Worm (Caenorhabditis elegans) whole organism, L4/young adult: ENCODE measurements around the gene lron-1.

ENCODE experiments used
- W03F9.2 ChIP-seq: fragments of 150-350 bp; optimal IDR thresholded peaks from 2 replicates; lab custom pipeline; 2014; ENCODE audit warnings: missing biosample characterization, missing genetic modification characterization
- dao-5 ChIP-seq: sonication (generic microtip); optimal IDR thresholded peaks from 2 replicates; lab custom pipeline; 2016; ENCODE audit warnings: missing genotype, missing genetic modification characterization, moderate library complexity, missing compliant biosample characterization
- him-1 ChIP-seq: sonication (generic microtip); optimal IDR thresholded peaks from 2 replicates; lab custom pipeline; 2016; ENCODE audit warnings: missing genotype, missing genetic modification reagents, missing genetic modification characterization, missing compliant biosample characterization

lron-1 gene

DNA sequence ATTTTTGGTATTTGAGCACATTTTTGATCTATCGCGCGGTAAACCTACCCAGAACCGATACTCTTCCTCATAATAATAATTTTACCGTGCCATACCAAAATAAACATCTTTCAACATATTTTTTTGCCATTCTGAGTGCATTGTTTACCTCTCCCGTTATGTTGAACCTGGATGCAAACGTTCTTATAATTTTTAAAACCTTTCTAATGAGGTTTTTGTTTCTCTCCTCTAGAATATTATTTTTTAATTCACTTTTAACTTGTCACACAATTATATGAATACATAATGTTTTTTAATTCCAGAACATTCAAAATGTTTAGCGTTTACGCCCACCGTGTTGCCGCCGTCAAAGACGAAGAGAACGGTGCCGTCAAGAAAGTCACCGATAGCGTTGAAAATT is 27.0 kb upstream of the lron-1 start, which contains the start of gene enri-2:
enri-2 (plus strand) TSS at position 301 of the 400 bp plus-strand sequence.
- TF ChIP-seq him-1 (tag; lab: Kevin White, UChicago): no peak

DNA sequence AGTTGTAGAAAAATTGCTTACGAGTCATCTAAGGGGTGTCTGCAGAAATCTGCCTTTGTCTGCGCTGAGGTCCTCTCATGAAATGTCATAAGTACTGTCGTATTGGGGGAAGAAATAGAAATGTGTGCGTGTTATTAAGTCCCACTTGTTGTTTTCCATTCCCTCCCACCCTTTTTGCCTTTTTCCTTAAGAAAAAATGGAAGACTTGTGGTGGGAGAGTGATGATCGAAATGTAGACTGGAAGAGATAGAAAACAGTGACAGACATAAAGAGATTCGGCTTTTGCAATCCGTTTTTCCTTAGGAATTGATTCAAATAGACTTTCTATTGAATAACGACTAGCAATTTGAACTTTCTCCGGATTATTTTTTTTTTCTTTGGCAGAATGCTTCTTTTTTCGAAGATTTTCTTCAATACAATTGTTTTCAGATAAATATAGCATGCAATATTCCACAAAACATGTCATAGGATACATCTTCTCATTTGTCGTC is 22.8 kb upstream of the lron-1 start, which contains the start of gene ram-5:
ram-5 (plus strand) TSS at position 441 of the 491 bp plus-strand sequence.
- no peak for TF ChIP-seq dao-5
- no peak for TF ChIP-seq W03F9.2 (tag; lab: Kevin White, UChicago)
- TF ChIP-seq him-1 (tag; lab: Kevin White, UChicago): no peak

DNA sequence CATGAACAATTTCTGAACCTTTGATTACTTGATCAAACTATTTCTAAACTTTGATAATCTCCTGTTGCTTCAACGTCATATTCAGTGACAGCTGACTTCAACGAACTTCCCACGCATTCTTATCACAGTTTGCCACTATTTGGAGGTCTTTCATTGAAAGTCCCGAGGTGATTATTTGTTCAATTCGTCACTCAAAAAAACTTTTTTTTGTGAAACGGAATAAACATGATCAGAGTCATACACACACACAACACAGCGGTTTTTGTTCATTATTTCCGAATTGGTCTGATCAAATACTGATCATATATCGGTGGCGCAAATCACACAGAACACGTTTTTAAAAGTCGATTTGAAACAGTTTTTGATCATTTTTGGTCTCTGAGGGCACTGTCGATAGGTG is 16.1 kb upstream of the lron-1 start:
- no peak for TF ChIP-seq W03F9.2 (tag; lab: Kevin White, UChicago)
- TF ChIP-seq him-1 (tag; lab: Kevin White, UChicago): no peak
- no peak for TF ChIP-seq dao-5

ce11 chrX:14557352-14557935 is 15.1 kb upstream of the lron-1 start:
- TF ChIP-seq him-1 (tag; lab: Kevin White, UChicago) (no peak), W03F9.2 (tag; lab: Kevin White, UChicago) (no peak), dao-5 (no peak)

- TF ChIP-seq dao-5: no peak
- TF ChIP-seq him-1 (tag; lab: Kevin White, UChicago): no peak
- TF ChIP-seq W03F9.2 (tag; lab: Kevin White, UChicago): no peak
Observed at ce11 chrX:14557936-14558554, 14.5 kb upstream of the lron-1 start, which contains the start of gene nhr-3. Gene nhr-3 (plus strand): TSS chrX:14558504.

- no peak for TF ChIP-seq W03F9.2 (tag; lab: Kevin White, UChicago)
- no peak for TF ChIP-seq him-1 (tag; lab: Kevin White, UChicago)
- TF ChIP-seq dao-5: no peak
Observed at ce11 chrX:14559084-14559483, 13.4 kb upstream of the lron-1 start.

- TF ChIP-seq dao-5 (no peak), W03F9.2 (tag; lab: Kevin White, UChicago) (no peak), him-1 (tag; lab: Kevin White, UChicago) (no peak)
Observed at ce11 chrX:14559519-14560296, 12.8 kb upstream of the lron-1 start.

- TF ChIP-seq dao-5: no peak
- peak; percentile 78 for TF ChIP-seq W03F9.2 (tag; lab: Kevin White, UChicago)
- TF ChIP-seq him-1 (tag; lab: Kevin White, UChicago): peak; percentile 61
Observed at ce11 chrX:14560297-14560680, 12.2 kb upstream of the lron-1 start.

ce11 chrX:14561416-14561973 is 11.0 kb upstream of the lron-1 start:
- TF ChIP-seq him-1 (tag; lab: Kevin White, UChicago): no peak
- no peak for TF ChIP-seq W03F9.2 (tag; lab: Kevin White, UChicago)
- TF ChIP-seq dao-5: no peak

DNA sequence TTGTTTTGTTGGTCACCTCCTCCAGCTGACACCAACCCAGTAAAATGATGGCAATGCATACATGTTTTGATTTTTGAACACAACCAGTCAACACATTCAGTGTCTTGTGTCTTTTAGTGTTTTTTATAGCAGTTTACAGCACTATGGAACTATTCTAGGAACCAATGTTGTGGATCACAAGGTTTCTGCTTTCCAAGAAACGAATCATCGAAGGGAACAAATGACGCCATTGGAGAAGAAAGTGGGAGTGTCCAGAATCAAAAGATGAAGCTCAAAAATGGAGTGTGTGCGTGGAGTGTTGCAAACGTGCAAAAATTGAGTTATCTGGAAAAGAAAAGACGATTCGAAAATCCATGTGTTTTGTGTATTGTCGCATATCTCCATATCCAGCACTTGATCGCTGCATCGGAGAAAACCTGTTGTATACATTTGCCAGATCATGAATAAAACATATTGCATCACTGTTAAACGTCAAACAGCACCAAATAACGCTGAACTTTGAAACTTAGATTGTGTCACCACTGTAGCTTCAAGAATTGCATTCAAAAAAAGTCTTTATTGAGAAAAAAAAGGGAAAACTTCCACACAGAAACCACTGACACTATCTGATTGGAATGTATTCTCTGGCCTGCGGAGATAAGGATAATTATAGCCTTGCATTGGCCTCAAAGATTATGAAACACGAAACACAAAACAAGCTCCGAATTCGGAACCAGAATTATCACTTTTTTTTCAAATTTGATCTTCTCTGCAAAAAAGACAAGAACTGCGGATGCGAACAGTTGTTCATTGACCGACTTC is 10.0 kb upstream of the lron-1 start:
- TF ChIP-seq him-1 (tag; lab: Kevin White, UChicago) (no peak), dao-5 (no peak), W03F9.2 (tag; lab: Kevin White, UChicago) (no peak)

DNA sequence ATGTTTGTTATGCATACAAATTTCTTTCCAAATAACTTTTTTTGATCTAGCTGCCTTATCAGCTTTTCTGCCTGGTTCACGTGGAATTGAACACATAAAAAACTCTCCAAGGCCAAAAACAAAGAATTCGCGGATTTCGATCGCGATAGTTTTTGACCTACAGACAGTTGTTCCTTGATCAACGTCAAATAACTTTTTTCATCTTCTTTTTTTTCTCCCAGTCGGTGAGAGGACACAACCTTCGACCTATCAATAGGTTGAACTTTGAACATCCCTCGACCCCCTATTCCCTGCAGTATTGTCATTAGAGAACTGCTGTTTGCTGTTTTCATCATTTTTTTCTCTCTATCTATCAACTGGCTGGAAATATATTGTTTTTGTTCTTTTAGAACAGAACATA is 8.7 kb upstream of the lron-1 start:
- TF ChIP-seq him-1 (tag; lab: Kevin White, UChicago) (no peak), W03F9.2 (tag; lab: Kevin White, UChicago) (no peak), dao-5 (no peak)

DNA sequence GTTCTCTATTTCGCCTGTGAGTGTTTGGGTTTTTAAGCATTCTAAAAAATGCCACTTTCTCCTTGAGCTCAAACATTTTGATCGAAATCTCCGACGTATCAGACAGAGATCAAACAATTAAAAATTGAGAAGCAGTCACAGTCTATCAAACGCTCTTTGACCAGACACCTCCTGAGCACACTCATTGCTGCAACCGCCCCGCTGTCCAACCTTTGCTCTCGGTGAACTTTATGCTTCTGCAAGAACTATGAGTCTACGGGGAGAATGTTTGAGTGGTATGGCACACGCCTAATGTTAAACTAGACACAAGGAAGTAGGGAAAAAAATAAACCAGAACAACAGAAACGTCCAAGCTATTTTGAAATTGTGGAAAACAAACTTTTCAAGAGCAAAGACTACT is 7.3 kb upstream of the lron-1 start:
- no peak for TF ChIP-seq dao-5
- TF ChIP-seq him-1 (tag; lab: Kevin White, UChicago): no peak
- no peak for TF ChIP-seq W03F9.2 (tag; lab: Kevin White, UChicago)

DNA sequence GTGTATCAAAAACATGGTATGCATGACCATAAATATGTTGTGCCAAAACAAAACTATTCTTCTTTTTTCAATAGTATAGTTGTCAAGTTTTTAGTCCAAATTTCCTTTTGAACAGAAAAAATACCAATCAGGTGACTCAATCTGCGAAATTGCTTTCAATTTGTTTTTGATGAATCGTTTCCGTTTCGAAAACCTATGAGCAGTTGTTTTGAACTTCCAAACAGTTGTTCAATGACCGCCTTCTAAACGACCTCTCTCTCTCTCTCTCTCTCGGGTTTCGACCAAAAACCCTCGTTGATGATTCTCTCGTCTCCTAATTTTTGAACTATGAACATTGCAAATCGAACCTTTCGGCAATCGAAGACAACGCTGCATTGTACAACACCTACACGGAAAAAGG is 6.5 kb upstream of the lron-1 start:
- TF ChIP-seq W03F9.2 (tag; lab: Kevin White, UChicago) (no peak), him-1 (tag; lab: Kevin White, UChicago) (no peak), dao-5 (no peak)
